Fruit fly (Drosophila melanogaster): Measurements from ENCODE around the gene Akh.

dm6 chr3L:4113998-4114397, 27.3 kb upstream of the Akh start:
- no peak for TF ChIP-seq CG8478 (optimal IDR thresholded peaks at IDR 0.05)
- no peak for TF ChIP-seq usp (GFP tag; optimal IDR thresholded peaks at IDR 0.05)
- no peak for TF ChIP-seq psq (optimal IDR thresholded peaks at IDR 0.05)

Measured in whole organism.